Worm (Caenorhabditis elegans) whole organism, young adult: Measurements from ENCODE around the gene svh-5.

Experiments
- B0336.3 ChIP-seq: fragments of 200-800 bp; sonication (Bioruptor generic); IDR thresholded peaks from 2 replicates; pipeline ENCODE4 v1.3.6; 2022; ENCODE audit warnings: missing genetic modification characterization, missing compliant biosample characterization
- C06A6.2 ChIP-seq: fragments of 200-800 bp; sonication (Bioruptor generic); conservative IDR thresholded peaks from 2 replicates; pipeline ENCODE4 v1.3.6; 2022; ENCODE audit warnings: missing genetic modification characterization, missing compliant biosample characterization
- F10E7.11 ChIP-seq: sonication (generic microtip); optimal IDR thresholded peaks from 2 replicates; lab custom pipeline; 2017; ENCODE audit warnings: mild to moderate bottlenecking, missing genetic modification characterization, moderate library complexity, missing compliant biosample characterization
- F55B11.4 ChIP-seq: sonication (generic microtip); optimal IDR thresholded peaks from 2 replicates; lab custom pipeline; 2016; ENCODE audit warnings: missing compliant biosample characterization, missing genetic modification characterization, borderline replicate concordance; ENCODE audit not compliant: insufficient read depth
- K11D2.4 ChIP-seq: fragments of 200-800 bp; sonication (Bioruptor generic); IDR thresholded peaks from 2 replicates; pipeline ENCODE4 v1.3.6; 2022; ENCODE audit warnings: missing genetic modification reagents, missing genetic modification characterization, missing compliant biosample characterization
- K12H6.12 ChIP-seq: fragments of 200-800 bp; sonication (Bioruptor generic); optimal IDR thresholded peaks from 2 replicates; lab custom pipeline; 2018; ENCODE audit warnings: mild to moderate bottlenecking, missing genetic modification characterization, missing compliant biosample characterization
- akir-1 ChIP-seq: fragments of 200-800 bp; sonication (Bioruptor generic); optimal IDR thresholded peaks from 2 replicates; lab custom pipeline; 2018; ENCODE audit warnings: mild to moderate bottlenecking, missing genetic modification characterization, moderate library complexity, missing compliant biosample characterization
- atf-7 ChIP-seq: sonication (generic microtip); optimal IDR thresholded peaks from 2 replicates; lab custom pipeline; 2017; ENCODE audit warnings: mild to moderate bottlenecking, missing genetic modification characterization, missing compliant biosample characterization
- athp-1 ChIP-seq: sonication (generic microtip); optimal IDR thresholded peaks from 2 replicates; lab custom pipeline; 2017; ENCODE audit warnings: mild to moderate bottlenecking, missing genetic modification characterization, missing compliant biosample characterization
- attf-5 ChIP-seq: fragments of 200-800 bp; sonication (Bioruptor generic); optimal IDR thresholded peaks from 2 replicates; lab custom pipeline; 2018; ENCODE audit warnings: mild to moderate bottlenecking, missing genetic modification characterization, missing compliant biosample characterization
- ceh-27 ChIP-seq: fragments of 200-800 bp; sonication (Bioruptor generic); optimal IDR thresholded peaks from 2 replicates; lab custom pipeline; 2018; ENCODE audit warnings: mild to moderate bottlenecking, missing genetic modification characterization, moderate library complexity, missing compliant biosample characterization
- ets-4 ChIP-seq: fragments of 200-800 bp; sonication (Bioruptor generic); optimal IDR thresholded peaks from 2 replicates; lab custom pipeline; 2018; ENCODE audit warnings: mild to moderate bottlenecking, missing genetic modification characterization, missing compliant biosample characterization
- hmg-1.2 ChIP-seq: fragments of 200-800 bp; sonication (Bioruptor generic); IDR thresholded peaks from 2 replicates; pipeline ENCODE4 v1.3.6; 2022; ENCODE audit warnings: missing genetic modification reagents, missing genetic modification characterization, missing compliant biosample characterization
- let-526 ChIP-seq: fragments of 200-800 bp; sonication (Bioruptor generic); IDR thresholded peaks from 2 replicates; pipeline ENCODE4 v1.3.6; 2022; ENCODE audit warnings: missing genetic modification reagents, missing genetic modification characterization, missing compliant biosample characterization
- let-607 ChIP-seq, 2 experiments: fragments of 200-800 bp in 1 of 2; sonication (Bioruptor generic) in 1 of 2; sonication (generic microtip) in 1 of 2; optimal IDR thresholded peaks; 2 replicates each; lab custom pipeline; 2016 to 2018; ENCODE audit warnings: mild to moderate bottlenecking in 2 of 2, missing compliant biosample characterization in 2 of 2, missing genetic modification characterization in 2 of 2, moderate library complexity in 2 of 2, missing genotype in 1 of 2
- lin-40 ChIP-seq: sonication (generic microtip); optimal IDR thresholded peaks from 2 replicates; lab custom pipeline; 2016; ENCODE audit warnings: missing genetic modification characterization, mild to moderate bottlenecking, missing compliant biosample characterization, missing genotype, missing genetic modification reagents
- nfyb-1 ChIP-seq: fragments of 200-800 bp; sonication (Bioruptor generic); IDR thresholded peaks from 2 replicates; pipeline ENCODE4 v1.3.6; 2022; ENCODE audit warnings: missing genetic modification reagents, missing genetic modification characterization, missing compliant biosample characterization
- nhr-179 ChIP-seq: sonication (generic microtip); optimal IDR thresholded peaks from 2 replicates; lab custom pipeline; 2016; ENCODE audit warnings: mild to moderate bottlenecking, missing genetic modification characterization, missing compliant biosample characterization
- nhr-80 ChIP-seq: sonication (generic microtip); optimal IDR thresholded peaks from 2 replicates; lab custom pipeline; 2016; ENCODE audit warnings: missing genetic modification characterization, missing compliant biosample characterization
- nhr-90 ChIP-seq: sonication (generic microtip); optimal IDR thresholded peaks from 2 replicates; lab custom pipeline; 2016; ENCODE audit warnings: missing genotype, mild to moderate bottlenecking, missing genetic modification characterization, missing compliant biosample characterization
- pbrm-1 ChIP-seq: fragments of 200-800 bp; sonication (Bioruptor generic); IDR thresholded peaks from 2 replicates; pipeline ENCODE4 v1.3.6; 2022; ENCODE audit warnings: missing genetic modification reagents, missing genetic modification characterization, missing compliant biosample characterization
- rpc-1 ChIP-seq, 2 experiments: fragments of 150-350 bp in 1 of 2; sonication (generic microtip) in 1 of 2; optimal IDR thresholded peaks; 2 replicates each; lab custom pipeline; 2014 to 2018; ENCODE audit warnings: missing biosample characterization in 1 of 2, missing genetic modification characterization in 1 of 2, missing genetic modification reagents in 1 of 2, missing genotype in 1 of 2
- snpc-1.1 ChIP-seq: sonication (generic microtip); optimal IDR thresholded peaks from 2 replicates; lab custom pipeline; 2017; ENCODE audit warnings: missing genetic modification characterization, mild to moderate bottlenecking, missing compliant biosample characterization, antibody characterized with exemption, moderate library complexity, missing genotype, missing genetic modification reagents; ENCODE audit not compliant: insufficient read depth
- snpc-1.3 ChIP-seq: sonication (generic microtip); optimal IDR thresholded peaks from 2 replicates; lab custom pipeline; 2017; ENCODE audit warnings: missing genetic modification characterization, mild to moderate bottlenecking, missing compliant biosample characterization, antibody characterized with exemption, moderate library complexity, missing genotype, missing genetic modification reagents; ENCODE audit not compliant: insufficient read depth
- snpc-4 ChIP-seq, 5 experiments: fragments of 150-350 bp in 1 of 5; sonication (generic microtip) in 4 of 5; optimal IDR thresholded peaks; 2 replicates each; lab custom pipeline; 2014 to 2018; ENCODE audit warnings: missing genetic modification characterization in 5 of 5, missing biosample characterization in 3 of 5, antibody characterized with exemption in 2 of 5, mild to moderate bottlenecking in 2 of 5, missing compliant biosample characterization in 2 of 5, missing genotype in 2 of 5, moderate library complexity in 2 of 5, missing genetic modification reagents in 1 of 5
- somi-1 ChIP-seq: fragments of 200-800 bp; sonication (Bioruptor generic); optimal IDR thresholded peaks from 2 replicates; lab custom pipeline; 2018; ENCODE audit warnings: mild to moderate bottlenecking, missing genetic modification characterization, missing compliant biosample characterization
- tbp1 ChIP-seq: fragments of 200-800 bp; sonication (Bioruptor generic); optimal IDR thresholded peaks from 2 replicates; lab custom pipeline; 2018; ENCODE audit warnings: mild to moderate bottlenecking, missing genetic modification characterization, missing compliant biosample characterization
- tlf-1 ChIP-seq: fragments of 200-800 bp; sonication (Bioruptor generic); optimal IDR thresholded peaks from 2 replicates; lab custom pipeline; 2018; ENCODE audit warnings: mild to moderate bottlenecking, missing genetic modification characterization, missing compliant biosample characterization
- zfh-2 ChIP-seq: fragments of 200-800 bp; sonication (Bioruptor generic); conservative IDR thresholded peaks from 2 replicates; pipeline ENCODE4 v1.3.6; 2022; ENCODE audit warnings: missing genetic modification reagents, missing genetic modification characterization, missing compliant biosample characterization
- ztf-3 ChIP-seq: fragments of 200-800 bp; sonication (Bioruptor generic); optimal IDR thresholded peaks from 2 replicates; lab custom pipeline; 2018; ENCODE audit warnings: mild to moderate bottlenecking, missing genetic modification characterization, missing compliant biosample characterization
- ztf-6 ChIP-seq: fragments of 200-800 bp; sonication (Bioruptor generic); IDR thresholded peaks from 2 replicates; pipeline ENCODE4 v1.3.6; 2022; ENCODE audit warnings: missing genetic modification reagents, missing genetic modification characterization, missing compliant biosample characterization

The svh-5 gene

DNA sequence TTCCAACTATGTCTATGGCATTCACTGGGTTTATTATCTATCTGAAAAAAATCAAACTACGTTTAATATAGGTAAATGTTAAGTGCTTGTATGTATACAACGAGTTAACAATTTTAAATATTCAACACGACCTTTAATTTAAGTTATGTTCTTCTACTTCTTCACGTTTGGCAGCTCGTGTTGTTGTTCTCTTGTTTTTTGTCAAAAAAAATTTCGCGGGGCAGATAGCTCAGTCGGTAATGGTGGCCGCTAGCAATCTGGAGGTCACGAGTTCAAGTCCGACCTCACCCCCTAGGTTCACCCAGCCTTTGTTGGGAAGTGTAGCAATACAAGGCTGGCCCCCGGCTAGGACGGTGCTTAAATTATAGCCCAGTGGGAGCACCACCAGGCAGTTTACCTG is 24.8 kb downstream of the svh-5 start:
- peak; percentile 20 for TF ChIP-seq tbp1 (GFP tag; lab: Kevin White, UChicago)
- TF ChIP-seq rpc-1 (optimal IDR thresholded peaks at IDR 0.05; lab: Kevin White, UChicago) = peak; percentile 22
- TF ChIP-seq rpc-1 (tag; optimal IDR thresholded peaks at IDR 0.05; lab: Kevin White, UChicago) = peak; percentile 61
- TF ChIP-seq zfh-2 = 0 out of 2 replicates have a peak, but pooled peaks have one; percentile 35
- TF ChIP-seq nhr-90 = no peak
- no peak for TF ChIP-seq ztf-3
- TF ChIP-seq ceh-27 (GFP tag; lab: Kevin White, UChicago) = no peak

DNA sequence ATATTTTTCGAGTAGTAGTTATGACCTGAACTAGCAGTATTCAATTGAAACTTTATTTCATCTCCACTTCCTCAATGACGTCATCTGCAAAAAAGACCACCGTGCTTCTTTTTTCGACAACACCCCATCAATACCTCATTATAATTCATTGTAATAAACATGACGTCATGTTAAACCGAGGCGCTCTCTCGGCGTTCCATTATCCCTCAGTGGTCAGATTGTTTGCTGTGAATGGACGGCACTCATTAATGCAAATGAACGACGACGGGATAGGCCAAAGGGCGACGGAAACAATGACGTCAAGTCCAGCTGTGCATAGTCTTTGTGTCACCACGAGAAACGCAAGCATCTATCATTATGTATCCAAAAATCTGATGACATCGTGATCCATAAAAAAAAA is 29.9 kb downstream of the svh-5 start:
- TF ChIP-seq nfyb-1 (GFP tag; lab: Robert Waterston, UW) = no peak
- no peak for TF ChIP-seq akir-1 (GFP tag; lab: Kevin White, UChicago)
- peak; percentile 79 for TF ChIP-seq atf-7 (tag; lab: Kevin White, UChicago)
- TF ChIP-seq ets-4 (GFP tag; lab: Kevin White, UChicago) = no peak
- TF ChIP-seq, all 124 proteins: peak for 1

DNA sequence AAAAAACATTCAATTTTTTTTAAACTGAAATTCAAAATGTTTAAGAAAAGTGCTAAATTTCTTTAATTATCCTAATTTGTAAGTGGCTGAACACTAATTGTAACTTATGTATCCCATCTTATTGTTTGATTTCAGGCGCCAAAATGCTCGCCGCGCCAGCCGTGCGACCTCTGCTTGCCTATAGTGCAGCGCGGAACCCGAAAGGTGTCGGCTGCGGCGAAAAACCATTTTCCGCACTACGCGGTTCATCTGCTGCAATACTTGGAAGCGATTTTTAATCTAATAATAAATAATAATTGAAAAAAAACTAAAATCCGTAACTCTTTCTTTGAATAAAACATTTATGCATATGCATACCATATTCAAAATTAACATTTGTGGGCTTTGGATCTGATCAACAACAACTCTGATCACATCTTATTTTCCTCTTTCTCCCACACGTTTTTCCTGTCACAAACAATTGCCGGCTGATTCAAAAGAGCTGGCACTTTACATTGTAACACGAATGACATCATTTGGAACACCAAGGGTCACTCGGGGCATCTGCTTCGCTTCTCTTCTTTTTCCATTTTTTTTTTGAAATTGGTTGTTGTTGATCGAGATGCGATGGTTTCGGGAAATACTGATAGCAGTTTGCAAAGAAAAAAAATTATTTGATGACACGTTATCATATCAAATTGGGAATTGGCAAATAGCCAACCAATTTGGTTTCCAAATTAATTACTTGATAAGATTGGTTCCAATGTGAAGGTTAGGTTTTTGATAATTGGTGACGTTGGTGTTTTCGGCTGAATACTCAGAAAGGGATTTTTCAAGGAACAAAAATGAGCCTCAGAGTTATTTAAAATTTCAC is 32.1 kb downstream of the svh-5 start:
- no peak for TF ChIP-seq let-607 (tag; optimal IDR thresholded peaks at IDR 0.05; lab: Kevin White, UChicago)
- TF ChIP-seq attf-5 (GFP tag; lab: Kevin White, UChicago) = no peak
- TF ChIP-seq atf-7 (tag; lab: Kevin White, UChicago) = peak; percentile 59
- no peak for TF ChIP-seq C06A6.2 (GFP tag; lab: Robert Waterston, UW)
- no peak for TF ChIP-seq ztf-6 (GFP tag; lab: Robert Waterston, UW)
- no peak for TF ChIP-seq F10E7.11
- TF ChIP-seq somi-1 (GFP tag; lab: Kevin White, UChicago) = peak; percentile 72
- peak; percentile 53 for TF ChIP-seq zfh-2
- TF ChIP-seq pbrm-1 (GFP tag; lab: Robert Waterston, UW) = no peak
- peak; percentile 51 for TF ChIP-seq nhr-80 (tag; lab: Kevin White, UChicago)
- no peak for TF ChIP-seq tlf-1 (GFP tag; lab: Kevin White, UChicago)
- no peak for TF ChIP-seq athp-1 (tag; lab: Kevin White, UChicago)
- 0 out of 2 replicates have a peak, but pooled peaks have one; percentile 24 for TF ChIP-seq K11D2.4 (GFP tag; lab: Robert Waterston, UW)
- no peak for TF ChIP-seq B0336.3
- no peak for TF ChIP-seq F55B11.4 (tag; lab: Kevin White, UChicago)
- TF ChIP-seq snpc-1.1 (tag; lab: Kevin White, UChicago) = peak; percentile 82
- TF ChIP-seq K12H6.12 (tag; lab: Kevin White, UChicago) = peak; percentile 31
- no peak for TF ChIP-seq let-526 (GFP tag; lab: Robert Waterston, UW)
- peak; percentile 81 for TF ChIP-seq snpc-4 (GFP tag; optimal IDR thresholded peaks at IDR 0.05; lab: Kevin White, UChicago)
- TF ChIP-seq snpc-4 (tag; optimal IDR thresholded peaks at IDR 0.05; lab: Kevin White, UChicago) = peak; percentile 85 to 97 (median 94)
- peak; percentile 89 for TF ChIP-seq hmg-1.2 (GFP tag; lab: Robert Waterston, UW)
- no peak for TF ChIP-seq nhr-179 (tag; lab: Kevin White, UChicago)
- peak; percentile 33 for TF ChIP-seq lin-40 (tag; lab: Kevin White, UChicago)
- TF ChIP-seq snpc-1.3 (tag; lab: Kevin White, UChicago) = no peak
- TF ChIP-seq, all 124 proteins: peak for 10
